Worm (Caenorhabditis elegans) whole organism, young adult: ENCODE results near the gene Y47D7A.18.

Experiments used
- B0035.1 ChIP-seq: sonication (generic microtip); optimal IDR thresholded peaks from 2 replicates; lab custom pipeline; 2016; ENCODE audit warnings: missing genetic modification characterization, mild to moderate bottlenecking, missing compliant biosample characterization, missing genotype, missing genetic modification reagents
- B0261.1 ChIP-seq: sonication (generic microtip); optimal IDR thresholded peaks from 2 replicates; lab custom pipeline; 2016; ENCODE audit warnings: mild to moderate bottlenecking, missing genetic modification characterization, moderate library complexity, missing compliant biosample characterization
- C17E4.6 ChIP-seq: fragments of 200-800 bp; sonication (Bioruptor generic); IDR thresholded peaks from 2 replicates; pipeline ENCODE4 v1.3.6; 2022; ENCODE audit warnings: missing genetic modification reagents, missing genetic modification characterization, missing compliant biosample characterization
- F37B4.10 ChIP-seq: fragments of 200-800 bp; sonication (Bioruptor generic); IDR thresholded peaks from 2 replicates; pipeline ENCODE4 v1.3.6; 2022; ENCODE audit warnings: missing genetic modification characterization, missing compliant biosample characterization
- F55B11.4 ChIP-seq: sonication (generic microtip); optimal IDR thresholded peaks from 2 replicates; lab custom pipeline; 2016; ENCODE audit warnings: missing compliant biosample characterization, missing genetic modification characterization, borderline replicate concordance; ENCODE audit not compliant: insufficient read depth
- Y56A3A.18 ChIP-seq: fragments of 200-800 bp; sonication (Bioruptor generic); IDR thresholded peaks from 2 replicates; pipeline ENCODE4 v1.3.6; 2022; ENCODE audit warnings: missing genetic modification reagents, missing genetic modification characterization, missing compliant biosample characterization
- Y67H2A.10 ChIP-seq: fragments of 200-800 bp; sonication (Bioruptor generic); conservative IDR thresholded peaks from 2 replicates; pipeline ENCODE4 v1.3.6; 2022; ENCODE audit warnings: missing genetic modification reagents, missing genetic modification characterization, missing compliant biosample characterization
- Y79H2A.3 ChIP-seq: fragments of 200-800 bp; sonication (Bioruptor generic); conservative IDR thresholded peaks from 2 replicates; pipeline ENCODE4 v1.3.6; 2022; ENCODE audit warnings: missing genetic modification reagents, missing genetic modification characterization, missing compliant biosample characterization
- Y95B8A.8 ChIP-seq: fragments of 200-800 bp; sonication (Bioruptor generic); IDR thresholded peaks from 2 replicates; pipeline ENCODE4 v1.3.6; 2022; ENCODE audit warnings: missing genetic modification reagents, missing genetic modification characterization, missing compliant biosample characterization
- ZK185.1 ChIP-seq: sonication (generic microtip); optimal IDR thresholded peaks from 2 replicates; lab custom pipeline; 2016; ENCODE audit warnings: mild to moderate bottlenecking, missing genetic modification characterization, missing compliant biosample characterization; ENCODE audit not compliant: poor library complexity, severe bottlenecking
- akir-1 ChIP-seq: fragments of 200-800 bp; sonication (Bioruptor generic); optimal IDR thresholded peaks from 2 replicates; lab custom pipeline; 2018; ENCODE audit warnings: mild to moderate bottlenecking, missing genetic modification characterization, moderate library complexity, missing compliant biosample characterization
- attf-5 ChIP-seq: fragments of 200-800 bp; sonication (Bioruptor generic); optimal IDR thresholded peaks from 2 replicates; lab custom pipeline; 2018; ENCODE audit warnings: mild to moderate bottlenecking, missing genetic modification characterization, missing compliant biosample characterization
- attf-6 ChIP-seq: fragments of 200-800 bp; sonication (Bioruptor generic); IDR thresholded peaks from 2 replicates; pipeline ENCODE4 v1.3.6; 2022; ENCODE audit warnings: missing genetic modification reagents, missing genetic modification characterization, missing compliant biosample characterization
- bed-1 ChIP-seq: fragments of 200-800 bp; sonication (Bioruptor generic); IDR thresholded peaks from 2 replicates; pipeline ENCODE4 v1.3.6; 2022; ENCODE audit warnings: missing genetic modification reagents, missing genetic modification characterization, missing compliant biosample characterization
- bed-2 ChIP-seq: fragments of 200-800 bp; sonication (Bioruptor generic); IDR thresholded peaks from 2 replicates; pipeline ENCODE4 v1.3.6; 2022; ENCODE audit warnings: missing genetic modification reagents, missing genetic modification characterization, missing compliant biosample characterization
- ccch-3 ChIP-seq: fragments of 200-800 bp; sonication (Bioruptor generic); optimal IDR thresholded peaks from 2 replicates; lab custom pipeline; 2018; ENCODE audit warnings: mild to moderate bottlenecking, missing genetic modification characterization, missing compliant biosample characterization
- ceh-100 ChIP-seq: fragments of 200-800 bp; sonication (Bioruptor generic); IDR thresholded peaks from 2 replicates; pipeline ENCODE4 v1.3.6; 2022; ENCODE audit warnings: missing genetic modification reagents, missing genetic modification characterization, missing compliant biosample characterization
- ceh-27 ChIP-seq: fragments of 200-800 bp; sonication (Bioruptor generic); optimal IDR thresholded peaks from 2 replicates; lab custom pipeline; 2018; ENCODE audit warnings: mild to moderate bottlenecking, missing genetic modification characterization, moderate library complexity, missing compliant biosample characterization
- egrh-3 ChIP-seq: fragments of 200-800 bp; sonication (Bioruptor generic); IDR thresholded peaks from 2 replicates; pipeline ENCODE4 v1.3.6; 2022; ENCODE audit warnings: missing genetic modification reagents, missing genetic modification characterization, missing compliant biosample characterization
- ets-4 ChIP-seq: fragments of 200-800 bp; sonication (Bioruptor generic); optimal IDR thresholded peaks from 2 replicates; lab custom pipeline; 2018; ENCODE audit warnings: mild to moderate bottlenecking, missing genetic modification characterization, missing compliant biosample characterization
- lin-26 ChIP-seq: fragments of 200-800 bp; sonication (Bioruptor generic); IDR thresholded peaks from 2 replicates; pipeline ENCODE4 v1.3.6; 2022; ENCODE audit warnings: missing genetic modification reagents, missing genetic modification characterization, missing compliant biosample characterization
- lir-1 ChIP-seq: fragments of 200-800 bp; sonication (Bioruptor generic); conservative IDR thresholded peaks from 2 replicates; pipeline ENCODE4 v1.3.6; 2022; ENCODE audit warnings: missing genetic modification reagents, missing genetic modification characterization, missing compliant biosample characterization
- lsl-1 ChIP-seq: fragments of 200-800 bp; sonication (Bioruptor generic); optimal IDR thresholded peaks from 2 replicates; lab custom pipeline; 2018; ENCODE audit warnings: mild to moderate bottlenecking, missing genetic modification characterization, moderate library complexity, missing compliant biosample characterization
- madf-3 ChIP-seq: fragments of 200-800 bp; sonication (Bioruptor generic); IDR thresholded peaks from 2 replicates; pipeline ENCODE4 v1.3.6; 2022; ENCODE audit warnings: missing genetic modification reagents, missing genetic modification characterization, missing compliant biosample characterization
- madf-6 ChIP-seq: fragments of 200-800 bp; sonication (Bioruptor generic); IDR thresholded peaks from 2 replicates; pipeline ENCODE4 v1.3.6; 2022; ENCODE audit warnings: missing genetic modification reagents, missing genetic modification characterization, missing compliant biosample characterization
- madf-8 ChIP-seq: fragments of 200-800 bp; sonication (Bioruptor generic); conservative IDR thresholded peaks from 2 replicates; pipeline ENCODE4 v1.3.6; 2022; ENCODE audit warnings: missing genetic modification reagents, missing genetic modification characterization, missing compliant biosample characterization
- mcd-1 ChIP-seq: fragments of 200-800 bp; sonication (Bioruptor generic); IDR thresholded peaks from 2 replicates; pipeline ENCODE4 v1.3.6; 2022; ENCODE audit warnings: missing genetic modification reagents, missing genetic modification characterization, missing compliant biosample characterization
- nfya-1 ChIP-seq: sonication (generic microtip); optimal IDR thresholded peaks from 2 replicates; lab custom pipeline; 2017; ENCODE audit warnings: antibody characterized with exemption, missing compliant biosample characterization, missing genetic modification characterization, borderline replicate concordance; ENCODE audit not compliant: insufficient read depth
- nfya-2 ChIP-seq: fragments of 200-800 bp; sonication (Bioruptor generic); IDR thresholded peaks from 2 replicates; pipeline ENCODE4 v1.3.6; 2022; ENCODE audit warnings: missing genetic modification reagents, missing genetic modification characterization, missing compliant biosample characterization
- nhr-120 ChIP-seq: fragments of 200-800 bp; sonication (Bioruptor generic); IDR thresholded peaks from 2 replicates; pipeline ENCODE4 v1.3.6; 2022; ENCODE audit warnings: missing genetic modification characterization, missing compliant biosample characterization
- nhr-179 ChIP-seq: sonication (generic microtip); optimal IDR thresholded peaks from 2 replicates; lab custom pipeline; 2016; ENCODE audit warnings: mild to moderate bottlenecking, missing genetic modification characterization, missing compliant biosample characterization
- nhr-90 ChIP-seq: sonication (generic microtip); optimal IDR thresholded peaks from 2 replicates; lab custom pipeline; 2016; ENCODE audit warnings: missing genotype, mild to moderate bottlenecking, missing genetic modification characterization, missing compliant biosample characterization
- pbrm-1 ChIP-seq: fragments of 200-800 bp; sonication (Bioruptor generic); IDR thresholded peaks from 2 replicates; pipeline ENCODE4 v1.3.6; 2022; ENCODE audit warnings: missing genetic modification reagents, missing genetic modification characterization, missing compliant biosample characterization
- pha-4 ChIP-seq: fragments of 150-350 bp; sonication (generic microtip); optimal IDR thresholded peaks from 2 replicates; lab custom pipeline; 2014; ENCODE audit warnings: missing biosample characterization, missing genetic modification reagents, missing genetic modification characterization
- rec-8 ChIP-seq, 2 experiments: sonication (generic microtip); optimal IDR thresholded peaks; 2 replicates each; lab custom pipeline; 2016; ENCODE audit warnings: mild to moderate bottlenecking in 2 of 2, missing genetic modification characterization in 2 of 2, missing genetic modification reagents in 2 of 2, missing genotype in 2 of 2, missing biosample characterization in 1 of 2, missing compliant biosample characterization in 1 of 2, moderate library complexity in 1 of 2
- rpc-1 ChIP-seq, 2 experiments: fragments of 150-350 bp in 1 of 2; sonication (generic microtip) in 1 of 2; optimal IDR thresholded peaks; 2 replicates each; lab custom pipeline; 2014 to 2018; ENCODE audit warnings: missing biosample characterization in 1 of 2, missing genetic modification characterization in 1 of 2, missing genetic modification reagents in 1 of 2, missing genotype in 1 of 2
- sdz-38 ChIP-seq: sonication (generic microtip); optimal IDR thresholded peaks from 2 replicates; lab custom pipeline; 2016; ENCODE audit warnings: missing genotype, missing genetic modification characterization, missing compliant biosample characterization
- sptf-2 ChIP-seq: fragments of 200-800 bp; sonication (Bioruptor generic); optimal IDR thresholded peaks from 2 replicates; lab custom pipeline; 2018; ENCODE audit warnings: mild to moderate bottlenecking, missing genetic modification characterization, missing compliant biosample characterization
- tlf-1 ChIP-seq: fragments of 200-800 bp; sonication (Bioruptor generic); optimal IDR thresholded peaks from 2 replicates; lab custom pipeline; 2018; ENCODE audit warnings: mild to moderate bottlenecking, missing genetic modification characterization, missing compliant biosample characterization
- xnd-1 ChIP-seq: sonication (generic microtip); optimal IDR thresholded peaks from 2 replicates; lab custom pipeline; 2016; ENCODE audit warnings: missing genotype, missing genetic modification reagents, missing genetic modification characterization, missing compliant biosample characterization
- ztf-22 ChIP-seq: fragments of 200-800 bp; sonication (Bioruptor generic); optimal IDR thresholded peaks from 2 replicates; lab custom pipeline; 2018; ENCODE audit warnings: mild to moderate bottlenecking, missing genetic modification characterization, moderate library complexity, missing compliant biosample characterization
- ztf-25 ChIP-seq: fragments of 200-800 bp; sonication (Bioruptor generic); IDR thresholded peaks from 2 replicates; pipeline ENCODE4 v1.3.6; 2022; ENCODE audit warnings: missing genetic modification reagents, missing genetic modification characterization, missing compliant biosample characterization
- ztf-3 ChIP-seq: fragments of 200-800 bp; sonication (Bioruptor generic); optimal IDR thresholded peaks from 2 replicates; lab custom pipeline; 2018; ENCODE audit warnings: mild to moderate bottlenecking, missing genetic modification characterization, missing compliant biosample characterization

Y47D7A.18 gene

ce11 chrV:4421475-4421874 is 4.9 kb upstream of the Y47D7A.18 start, which contains the start of gene skr-14:
Gene skr-14 (minus strand): TSS chrV:4421575.
- TF ChIP-seq Y67H2A.10 (GFP tag; lab: Robert Waterston, UW) = no peak
- no peak for TF ChIP-seq sptf-2
- no peak for TF ChIP-seq Y56A3A.18 (GFP tag; lab: Robert Waterston, UW)
- no peak for TF ChIP-seq nhr-90 (tag; lab: Kevin White, UChicago)
- TF ChIP-seq xnd-1 = no peak
- no peak for TF ChIP-seq B0261.1 (tag; lab: Kevin White, UChicago)
- no peak for TF ChIP-seq B0035.1 (tag; lab: Kevin White, UChicago)
- no peak for TF ChIP-seq ceh-100 (GFP tag; lab: Robert Waterston, UW)
- no peak for TF ChIP-seq akir-1 (GFP tag; lab: Kevin White, UChicago)
- TF ChIP-seq nhr-179 (tag; lab: Kevin White, UChicago) = no peak
- TF ChIP-seq bed-1 (GFP tag; lab: Robert Waterston, UW) = no peak
- TF ChIP-seq ccch-3 (GFP tag; lab: Kevin White, UChicago) = no peak
- TF ChIP-seq C17E4.6 (GFP tag; lab: Robert Waterston, UW) = no peak
- TF ChIP-seq madf-3 = no peak
- no peak for TF ChIP-seq attf-6 (GFP tag; lab: Robert Waterston, UW)
- no peak for TF ChIP-seq tlf-1
- no peak for TF ChIP-seq attf-5
- TF ChIP-seq Y79H2A.3 (GFP tag; lab: Robert Waterston, UW) = no peak
- TF ChIP-seq Y95B8A.8 (GFP tag; lab: Robert Waterston, UW) = no peak
- no peak for TF ChIP-seq lin-26 (GFP tag; lab: Robert Waterston, UW)

- no peak for TF ChIP-seq ztf-3 (GFP tag; lab: Kevin White, UChicago)
- no peak for TF ChIP-seq ztf-25
- TF ChIP-seq ztf-22 (GFP tag; lab: Kevin White, UChicago) = no peak
- TF ChIP-seq F55B11.4 (tag; lab: Kevin White, UChicago) = no peak
- TF ChIP-seq egrh-3 (GFP tag; lab: Robert Waterston, UW) = no peak
- TF ChIP-seq mcd-1 (GFP tag; lab: Robert Waterston, UW) = no peak
- TF ChIP-seq madf-6 (GFP tag; lab: Robert Waterston, UW) = no peak
- no peak for TF ChIP-seq lir-1 (GFP tag; lab: Robert Waterston, UW)
- TF ChIP-seq ets-4 (GFP tag; lab: Kevin White, UChicago) = no peak
- no peak for TF ChIP-seq madf-8 (GFP tag; lab: Robert Waterston, UW)
- no peak for TF ChIP-seq nfya-2 (GFP tag; lab: Robert Waterston, UW)
- TF ChIP-seq, all 124 proteins: peak for 0
Measured at ce11 chrV:4419767-4420322, 3.2 kb upstream of the Y47D7A.18 start, which contains the start of the genes Y47D7A.7 and Y47D7A.2. Gene Y47D7A.7 (minus strand): TSS chrV:4419867. Gene Y47D7A.2 (plus strand): TSS chrV:4420272.

ce11 chrV:4418116-4418515 is 1.5 kb upstream of the Y47D7A.18 start, which contains the start of gene Y47D7A.6:
Gene Y47D7A.6 (minus strand): TSS chrV:4418216.
- TF ChIP-seq lsl-1 (GFP tag; lab: Kevin White, UChicago) (no peak), ztf-25 (no peak), pbrm-1 (GFP tag; lab: Robert Waterston, UW) (no peak), ZK185.1 (tag; lab: Kevin White, UChicago) (no peak), bed-2 (GFP tag; lab: Robert Waterston, UW) (no peak), F37B4.10 (GFP tag; lab: Robert Waterston, UW) (no peak), ceh-100 (GFP tag; lab: Robert Waterston, UW) (no peak), ceh-27 (GFP tag; lab: Kevin White, UChicago) (no peak), madf-3 (no peak), rpc-1 (optimal IDR thresholded peaks at IDR 0.05; lab: Kevin White, UChicago) (no peak), rpc-1 (tag; optimal IDR thresholded peaks at IDR 0.05; lab: Kevin White, UChicago) (no peak), pha-4 (tag; lab: Kevin White, UChicago) (no peak), sdz-38 (tag; lab: Kevin White, UChicago) (no peak), nhr-179 (tag; lab: Kevin White, UChicago) (no peak), nhr-120 (GFP tag; lab: Robert Waterston, UW) (no peak), rec-8 (tag; optimal IDR thresholded peaks at IDR 0.05; lab: Kevin White, UChicago) (no peak), nfya-1 (tag; lab: Kevin White, UChicago) (no peak)
